Worm (Caenorhabditis elegans) whole organism, L4 larva: Measurements from ENCODE around the gene msa-1.
A peak's percentile ranks its signal among the peaks of the same experiment; 100 is the strongest.

Experiments
- F49E8.2 ChIP-seq: sonication (generic microtip); optimal IDR thresholded peaks from 2 replicates; lab custom pipeline; 2016; ENCODE audit warnings: missing compliant biosample characterization, mild to moderate bottlenecking, missing genetic modification characterization, borderline replicate concordance
- ceh-44 ChIP-seq: fragments of 200-800 bp; sonication (Bioruptor generic); IDR thresholded peaks from 2 replicates; pipeline ENCODE4 v1.3.6; 2022; ENCODE audit warnings: missing genetic modification reagents, missing genetic modification characterization, missing compliant biosample characterization
- mdt-29 ChIP-seq: fragments of 200-800 bp; sonication (Bioruptor generic); IDR thresholded peaks from 2 replicates; pipeline ENCODE4 v1.3.6; 2022; ENCODE audit warnings: missing genetic modification reagents, missing genetic modification characterization, missing compliant biosample characterization
- snpc-1.2 ChIP-seq: fragments of 200-800 bp; sonication (Bioruptor generic); IDR thresholded peaks from 2 replicates; pipeline ENCODE4 v1.3.6; 2022; ENCODE audit warnings: missing genetic modification reagents, missing genetic modification characterization, missing compliant biosample characterization
- zfp-3 ChIP-seq: fragments of 200-800 bp; sonication (Bioruptor generic); conservative IDR thresholded peaks from 2 replicates; pipeline ENCODE4 v1.3.6; 2022; ENCODE audit warnings: missing genetic modification reagents, missing genetic modification characterization, missing compliant biosample characterization

msa-1 gene

ce11 chrIV:9140172-9140805 is 51.9 kb downstream of the msa-1 start:
- TF ChIP-seq F49E8.2 (peak; percentile 70), snpc-1.2 (peak; percentile 90), zfp-3 (GFP tag; lab: Robert Waterston, UW) (no peak), ceh-44 (peak; percentile 39; the same call in 1 of the 2 replicates), mdt-29 (GFP tag; lab: Robert Waterston, UW) (0 out of 2 replicates have a peak, but pooled peaks have one; percentile 9)
